Fruit fly (Drosophila melanogaster) whole organism, embryonic: Measurements from ENCODE around the gene VhaSFD.

ENCODE experiments used
- Ada2b ChIP-seq: fragments of 200-800 bp; sonication (Bioruptor generic); IDR thresholded peaks from 2 replicates; pipeline ENCODE4 v1.3.6; 2022; ENCODE audit warnings: missing biosample characterization, missing genetic modification characterization
- CG10654 ChIP-seq: fragments of 200-800 bp; sonication (Bioruptor generic); optimal IDR thresholded peaks from 2 replicates; lab custom pipeline; 2016; ENCODE audit warnings: missing biosample characterization, missing genetic modification characterization
- CG11093 ChIP-seq: fragments of 200-800 bp; sonication (Bioruptor generic); IDR thresholded peaks from 3 replicates; pipeline ENCODE4 v1.3.6; 2022; ENCODE audit warnings: missing biosample characterization, missing genetic modification characterization
- CG12769 ChIP-seq: fragments of 200-800 bp; sonication (Bioruptor generic); optimal IDR thresholded peaks from 2 replicates; lab custom pipeline; 2019; ENCODE audit warnings: missing biosample characterization, mild to moderate bottlenecking, missing genetic modification characterization, moderate library complexity
- CG13624 ChIP-seq: fragments of 200-800 bp; sonication (Bioruptor generic); optimal IDR thresholded peaks from 2 replicates; lab custom pipeline; 2016; ENCODE audit warnings: missing biosample characterization, missing genetic modification characterization
- CG13894 ChIP-seq: fragments of 200-800 bp; sonication (Bioruptor generic); optimal IDR thresholded peaks from 3 replicates; lab custom pipeline; 2018; ENCODE audit warnings: missing biosample characterization, mild to moderate bottlenecking, missing genetic modification characterization, moderate library complexity
- CG1602 ChIP-seq: fragments of 200-800 bp; sonication (Bioruptor generic); optimal IDR thresholded peaks from 3 replicates; lab custom pipeline; 2016; ENCODE audit warnings: missing biosample characterization, missing genetic modification characterization
- CG1647 ChIP-seq: fragments of 200-800 bp; sonication (Bioruptor generic); optimal IDR thresholded peaks from 3 replicates; lab custom pipeline; 2016; ENCODE audit warnings: missing biosample characterization, missing genetic modification characterization
- CG17186 ChIP-seq: fragments of 200-800 bp; sonication (Bioruptor generic); optimal IDR thresholded peaks from 3 replicates; lab custom pipeline; 2017; ENCODE audit warnings: missing biosample characterization, missing genetic modification reagents, missing genetic modification characterization
- CG2120 ChIP-seq: fragments of 200-800 bp; sonication (Bioruptor generic); optimal IDR thresholded peaks from 3 replicates; lab custom pipeline; 2016; ENCODE audit warnings: missing biosample characterization, missing genetic modification characterization
- CG31441 ChIP-seq: fragments of 200-800 bp; sonication (Bioruptor generic); IDR thresholded peaks from 2 replicates; pipeline ENCODE4 v1.3.6; 2022; ENCODE audit warnings: missing biosample characterization, missing genetic modification characterization
- CG33213 ChIP-seq: fragments of 200-800 bp; sonication (Bioruptor generic); optimal IDR thresholded peaks from 3 replicates; lab custom pipeline; 2016; ENCODE audit warnings: missing biosample characterization, missing genetic modification characterization
- CG34224 ChIP-seq: fragments of 200-800 bp; sonication (Bioruptor generic); IDR thresholded peaks from 3 replicates; pipeline ENCODE4 v1.3.6; 2022; ENCODE audit warnings: missing biosample characterization, missing genetic modification characterization; ENCODE audit not compliant: partially characterized antibody
- CG5953 ChIP-seq: fragments of 200-800 bp; sonication (Bioruptor generic); IDR thresholded peaks from 2 replicates; pipeline ENCODE4 v1.3.6; 2022; ENCODE audit warnings: missing biosample characterization, missing genetic modification characterization
- CG7357 ChIP-seq: fragments of 200-800 bp; sonication (Bioruptor generic); IDR thresholded peaks from 3 replicates; pipeline ENCODE4 v1.3.6; 2022; ENCODE audit warnings: missing biosample characterization, missing genetic modification characterization
- CG7556 ChIP-seq: fragments of 200-800 bp; sonication (Bioruptor generic); optimal IDR thresholded peaks from 2 replicates; lab custom pipeline; 2017; ENCODE audit warnings: missing biosample characterization, mild to moderate bottlenecking, missing genetic modification characterization
- CG7786 ChIP-seq: fragments of 200-800 bp; sonication (Bioruptor generic); optimal IDR thresholded peaks from 2 replicates; lab custom pipeline; 2016; ENCODE audit warnings: missing biosample characterization, missing genetic modification characterization
- CG9817 ChIP-seq: fragments of 200-800 bp; sonication (Bioruptor generic); optimal IDR thresholded peaks from 2 replicates; lab custom pipeline; 2018; ENCODE audit warnings: missing biosample characterization, mild to moderate bottlenecking, missing genetic modification characterization, moderate library complexity
- Dip3 ChIP-seq: fragments of 200-800 bp; sonication (Bioruptor generic); optimal IDR thresholded peaks from 3 replicates; lab custom pipeline; 2016; ENCODE audit warnings: missing biosample characterization, missing genetic modification characterization
- Eip74EF ChIP-seq, 2 experiments: fragments of 200-800 bp in 1 of 2; fragments of >200 bp in 1 of 2; sonication (Bioruptor generic) in 1 of 2; optimal IDR thresholded peaks; 2 replicates each; lab custom pipeline; 2017 to 2019; ENCODE audit warnings: missing biosample characterization in 2 of 2, missing genetic modification characterization in 2 of 2, mild to moderate bottlenecking in 1 of 2, moderate library complexity in 1 of 2
- Ets97D ChIP-seq: fragments of 200-800 bp; sonication (Bioruptor generic); optimal IDR thresholded peaks from 3 replicates; lab custom pipeline; 2016; ENCODE audit warnings: missing biosample characterization, missing genetic modification characterization
- HLH54F ChIP-seq: fragments of 200-800 bp; sonication (Bioruptor generic); optimal IDR thresholded peaks from 3 replicates; lab custom pipeline; 2016; ENCODE audit warnings: missing biosample characterization, missing genetic modification characterization
- HLHmδ ChIP-seq: fragments of 200-800 bp; sonication (Bioruptor generic); optimal IDR thresholded peaks from 2 replicates; lab custom pipeline; 2018; ENCODE audit warnings: missing biosample characterization, mild to moderate bottlenecking, missing genetic modification characterization, moderate library complexity
- Hr51 ChIP-seq, 2 experiments: fragments of 200-800 bp; sonication (Bioruptor generic); optimal IDR thresholded peaks; 2 replicates in 1 of 2; 3 replicates in 1 of 2; lab custom pipeline; 2016 to 2018; ENCODE audit warnings: missing biosample characterization in 2 of 2, missing genetic modification characterization in 2 of 2, mild to moderate bottlenecking in 1 of 2, moderate library complexity in 1 of 2
- Hr78 ChIP-seq, 2 experiments: fragments of 200-800 bp in 1 of 2; fragments of >200 bp in 1 of 2; sonication (Bioruptor generic) in 1 of 2; optimal IDR thresholded peaks; 2 replicates each; lab custom pipeline; 2017 to 2019; ENCODE audit warnings: missing biosample characterization in 2 of 2, missing genetic modification characterization in 2 of 2, mild to moderate bottlenecking in 1 of 2, moderate library complexity in 1 of 2
- MTF-1 ChIP-seq: fragments of 200-800 bp; sonication (Bioruptor generic); optimal IDR thresholded peaks from 2 replicates; lab custom pipeline; 2018; ENCODE audit warnings: missing biosample characterization, mild to moderate bottlenecking, missing genetic modification characterization, borderline replicate concordance
- Spps ChIP-seq: fragments of 200-800 bp; sonication (Bioruptor generic); optimal IDR thresholded peaks from 2 replicates; lab custom pipeline; 2018; ENCODE audit warnings: missing biosample characterization, mild to moderate bottlenecking, missing genetic modification characterization
- Ssrp ChIP-seq: fragments of 200-800 bp; sonication (Bioruptor generic); optimal IDR thresholded peaks from 2 replicates; lab custom pipeline; 2018; ENCODE audit warnings: missing biosample characterization, mild to moderate bottlenecking, missing genetic modification characterization, moderate library complexity
- Xrp1 ChIP-seq: fragments of 200-800 bp; sonication (Bioruptor generic); IDR thresholded peaks from 2 replicates; pipeline ENCODE4 v1.3.6; 2022; ENCODE audit warnings: missing biosample characterization, missing genetic modification characterization
- abd-A ChIP-seq: fragments of 200-800 bp; sonication (Bioruptor generic); optimal IDR thresholded peaks from 3 replicates; lab custom pipeline; 2019; ENCODE audit warnings: missing biosample characterization, mild to moderate bottlenecking, missing genetic modification characterization, moderate library complexity
- ato ChIP-seq: fragments of 200-800 bp; sonication (Bioruptor generic); IDR thresholded peaks from 2 replicates; pipeline ENCODE4 v1.3.6; 2022; ENCODE audit warnings: missing biosample characterization, missing genetic modification characterization; ENCODE audit not compliant: partially characterized antibody
- cad ChIP-seq: fragments of >200 bp; optimal IDR thresholded peaks from 2 replicates; lab custom pipeline; 2017; ENCODE audit warnings: missing biosample characterization, missing genetic modification characterization
- chinmo ChIP-seq: fragments of 200-800 bp; sonication (Bioruptor generic); IDR thresholded peaks from 4 replicates; pipeline ENCODE4 v1.3.6; 2022; ENCODE audit warnings: missing biosample characterization, missing genetic modification characterization; ENCODE audit not compliant: partially characterized antibody
- dan ChIP-seq: fragments of 200-800 bp; sonication (Bioruptor generic); IDR thresholded peaks from 2 replicates; pipeline ENCODE4 v1.3.6; 2022; ENCODE audit warnings: missing biosample characterization, missing genetic modification characterization
- dmrt11E ChIP-seq: fragments of 200-800 bp; sonication (Bioruptor generic); optimal IDR thresholded peaks from 3 replicates; lab custom pipeline; 2018; ENCODE audit warnings: missing biosample characterization, mild to moderate bottlenecking, missing genetic modification characterization, moderate library complexity
- gcm ChIP-seq: fragments of 200-800 bp; sonication (Bioruptor generic); optimal IDR thresholded peaks from 2 replicates; lab custom pipeline; 2019; ENCODE audit warnings: missing biosample characterization, mild to moderate bottlenecking, missing genetic modification characterization, moderate library complexity
- gsb ChIP-seq: fragments of 200-800 bp; sonication (Bioruptor generic); IDR thresholded peaks from 2 replicates; pipeline ENCODE4 v1.3.6; 2022; ENCODE audit warnings: missing biosample characterization, missing genetic modification characterization
- hbn ChIP-seq: fragments of 200-800 bp; sonication (Bioruptor generic); IDR thresholded peaks from 2 replicates; pipeline ENCODE4 v1.3.6; 2022; ENCODE audit warnings: missing biosample characterization, missing genetic modification characterization; ENCODE audit not compliant: partially characterized antibody
- hkb ChIP-seq, 2 experiments: fragments of 200-800 bp in 1 of 2; fragments of >200 bp in 1 of 2; sonication (Bioruptor generic) in 1 of 2; IDR thresholded peaks in 1 of 2; optimal IDR thresholded peaks in 1 of 2; 2 replicates each; pipeline versions ENCODE4 v1.3.6 to Lab custom; 2017 to 2022; ENCODE audit warnings: missing biosample characterization in 1 of 2, missing genetic modification characterization in 1 of 2
- inv ChIP-seq: fragments of 200-800 bp; sonication (Bioruptor generic); IDR thresholded peaks from 2 replicates; pipeline ENCODE4 v1.3.6; 2022; ENCODE audit warnings: missing biosample characterization, missing genetic modification characterization; ENCODE audit not compliant: partially characterized antibody
- ken ChIP-seq: fragments of 200-800 bp; sonication (Bioruptor generic); IDR thresholded peaks from 3 replicates; pipeline ENCODE4 v1.3.6; 2022; ENCODE audit warnings: missing biosample characterization, missing genetic modification characterization
- lilli ChIP-seq: fragments of 200-800 bp; sonication (Bioruptor generic); optimal IDR thresholded peaks from 3 replicates; lab custom pipeline; 2016; ENCODE audit warnings: missing biosample characterization, missing genetic modification characterization
- nmo ChIP-seq: fragments of 200-800 bp; sonication (Bioruptor generic); optimal IDR thresholded peaks from 2 replicates; lab custom pipeline; 2018; ENCODE audit warnings: missing biosample characterization, mild to moderate bottlenecking, missing genetic modification characterization, moderate library complexity
- onecut ChIP-seq: fragments of 200-800 bp; sonication (Bioruptor generic); IDR thresholded peaks from 2 replicates; pipeline ENCODE4 v1.3.6; 2022; ENCODE audit warnings: missing biosample characterization, missing genetic modification characterization
- ranshi ChIP-seq: fragments of 200-800 bp; sonication (Bioruptor generic); IDR thresholded peaks from 2 replicates; pipeline ENCODE4 v1.3.6; 2022; ENCODE audit warnings: missing biosample characterization, missing genetic modification characterization
- row ChIP-seq: fragments of 200-800 bp; sonication (Bioruptor generic); IDR thresholded peaks from 3 replicates; pipeline ENCODE4 v1.3.6; 2022; ENCODE audit warnings: missing biosample characterization, missing genetic modification characterization
- tin ChIP-seq: fragments of 200-800 bp; sonication (Bioruptor generic); optimal IDR thresholded peaks from 3 replicates; lab custom pipeline; 2016; ENCODE audit warnings: missing biosample characterization, missing genetic modification characterization

The VhaSFD gene

DNA sequence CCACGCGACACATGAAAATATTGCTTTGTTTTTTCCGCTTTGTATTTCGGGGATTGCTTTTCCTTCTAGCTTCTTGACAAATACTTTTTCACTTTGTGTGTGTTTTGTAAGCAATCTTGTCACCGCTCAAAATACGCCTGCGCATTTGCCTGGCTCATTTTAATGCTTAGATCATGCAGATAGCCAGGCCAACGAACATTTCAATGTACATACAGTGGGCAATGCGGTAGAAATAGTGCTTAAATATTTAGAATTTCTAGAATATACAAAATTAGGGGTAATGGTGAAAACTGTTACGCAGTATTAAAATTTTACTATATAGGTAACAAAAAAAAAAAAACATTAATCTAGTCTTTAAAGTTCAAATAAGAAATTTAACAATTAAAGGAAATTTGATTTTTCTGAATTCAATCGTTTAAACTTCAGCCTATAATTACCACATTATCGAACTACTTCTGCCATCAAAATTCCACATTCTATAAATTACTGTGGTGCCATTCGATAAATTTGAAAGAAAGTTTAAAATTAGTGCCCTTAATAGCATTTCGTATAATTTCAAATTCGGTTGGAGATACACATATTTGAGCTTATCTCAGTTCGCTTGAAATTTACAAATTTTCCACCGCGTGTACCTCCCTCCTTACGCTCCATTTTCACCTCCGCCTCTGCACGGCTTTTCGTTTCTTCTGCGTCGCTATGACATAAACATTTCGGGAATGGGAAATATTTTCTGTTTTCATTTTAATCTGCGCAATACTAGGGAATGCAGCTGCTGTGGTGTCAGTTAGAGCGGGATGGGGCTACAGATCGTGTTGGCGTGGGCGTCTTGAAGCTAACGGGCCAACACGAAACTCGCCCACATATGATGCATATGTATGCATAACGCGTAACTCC is 20.5 kb downstream of the VhaSFD start (continued):
- TF ChIP-seq Hr51 (GFP tag; optimal IDR thresholded peaks at IDR 0.05; lab: Kevin White, UChicago) (peak in 1 of 2 experiments; percentile 52), CG7786 (no peak), ken (peak; percentile 49; the same call in 2 of the 3 replicates), lilli (peak; percentile 24), abd-A (tag; lab: Kevin White, UChicago) (no peak), hkb (optimal IDR thresholded peaks at IDR 0.05; lab: Kevin White, UChicago) (no peak), hkb (GFP tag; IDR thresholded peaks at IDR 0.05; lab: Robert Waterston, UW) (0 out of 2 replicates have a peak, but pooled peaks have one; percentile 21), dmrt11E (tag; lab: Kevin White, UChicago) (no peak), Ada2b (GFP tag; lab: Robert Waterston, UW) (peak; percentile 38; the same call in 1 of the 2 replicates), gcm (GFP tag; lab: Kevin White, UChicago) (peak; percentile 2), ato (no peak), CG13894 (tag; lab: Kevin White, UChicago) (no peak), gsb (GFP tag; lab: Robert Waterston, UW) (no peak), CG9817 (no peak), chinmo (GFP tag; lab: Robert Waterston, UW) (no peak), Ets97D (GFP tag; lab: Kevin White, UChicago) (no peak), Spps (no peak), CG17186 (GFP tag; lab: Kevin White, UChicago) (no peak), Ssrp (tag; lab: Kevin White, UChicago) (peak; percentile 3), ranshi (GFP tag; lab: Robert Waterston, UW) (0 out of 2 replicates have a peak, but pooled peaks have one; percentile 27), CG31441 (GFP tag; lab: Robert Waterston, UW) (no peak), MTF-1 (GFP tag; lab: Kevin White, UChicago) (no peak), CG7556 (GFP tag; lab: Kevin White, UChicago) (peak; percentile 33), hbn (GFP tag; lab: Robert Waterston, UW) (no peak), Xrp1 (GFP tag; lab: Robert Waterston, UW) (no peak), Eip74EF (GFP tag; optimal IDR thresholded peaks at IDR 0.05; lab: Kevin White, UChicago) (no peak), CG1602 (GFP tag; lab: Kevin White, UChicago) (no peak), CG13624 (GFP tag; lab: Kevin White, UChicago) (peak; percentile 37), CG1647 (GFP tag; lab: Kevin White, UChicago) (no peak), CG5953 (no peak), CG7357 (GFP tag; lab: Robert Waterston, UW) (no peak), Dip3 (no peak), CG2120 (GFP tag; lab: Kevin White, UChicago) (peak; percentile 6), CG11093 (GFP tag; lab: Robert Waterston, UW) (no peak), cad (GFP tag; lab: Kevin White, UChicago) (no peak), row (GFP tag; lab: Robert Waterston, UW) (peak; percentile 45; the same call in 2 of the 3 replicates), tin (GFP tag; lab: Kevin White, UChicago) (peak; percentile 26), CG33213 (GFP tag; lab: Kevin White, UChicago) (no peak), CG34224 (GFP tag; lab: Robert Waterston, UW) (no peak), dan (no peak), CG10654 (GFP tag; lab: Kevin White, UChicago) (no peak), HLHmδ (GFP tag; lab: Kevin White, UChicago) (no peak), onecut (GFP tag; lab: Robert Waterston, UW) (no peak; the same call in 1 of the 2 replicates), inv (GFP tag; lab: Robert Waterston, UW) (no peak), CG12769 (peak; percentile 88), Hr78 (GFP tag; optimal IDR thresholded peaks at IDR 0.05; lab: Kevin White, UChicago) (no peak), HLH54F (GFP tag; lab: Kevin White, UChicago) (peak; percentile 21), nmo (GFP tag; lab: Kevin White, UChicago) (peak; percentile 26)
